Worm (Caenorhabditis elegans) whole organism, L4 larva: ENCODE results near the gene ets-5.
A peak's percentile ranks its signal among the peaks of the same experiment; 100 is the strongest.

Experiments used
- D1046.2 ChIP-seq: fragments of 200-800 bp; sonication (Bioruptor generic); IDR thresholded peaks from 2 replicates; pipeline ENCODE4 v1.3.6; 2022; ENCODE audit warnings: missing genetic modification characterization, missing compliant biosample characterization
- F26F4.8 ChIP-seq: fragments of 200-800 bp; sonication (Bioruptor generic); conservative IDR thresholded peaks from 2 replicates; pipeline ENCODE4 v1.3.6; 2022; ENCODE audit warnings: missing genetic modification characterization, missing compliant biosample characterization
- F44E2.7 ChIP-seq: fragments of 200-800 bp; sonication (Bioruptor generic); IDR thresholded peaks from 2 replicates; pipeline ENCODE4 v2.1.2; 2022; ENCODE audit warnings: missing genetic modification characterization, missing compliant biosample characterization
- T26A8.4 ChIP-seq: fragments of 200-800 bp; sonication (Bioruptor generic); IDR thresholded peaks from 2 replicates; pipeline ENCODE4 v1.3.6; 2022; ENCODE audit warnings: missing genetic modification characterization, missing compliant biosample characterization
- Y48G9A.11 ChIP-seq: fragments of 200-800 bp; sonication (Bioruptor generic); IDR thresholded peaks from 2 replicates; pipeline ENCODE4 v1.3.6; 2022; ENCODE audit warnings: missing genetic modification reagents, missing genetic modification characterization, missing compliant biosample characterization
- Y5F2A.4 ChIP-seq: fragments of 200-800 bp; sonication (Bioruptor generic); optimal IDR thresholded peaks from 2 replicates; lab custom pipeline; 2018; ENCODE audit warnings: mild to moderate bottlenecking, missing genetic modification characterization, missing compliant biosample characterization
- ZK546.5 ChIP-seq, 2 experiments: sonication (generic microtip); optimal IDR thresholded peaks; 2 replicates each; lab custom pipeline; 2017; ENCODE audit warnings: missing biosample characterization in 2 of 2, missing genetic modification characterization in 2 of 2
- aha-1 ChIP-seq: fragments of 150-350 bp; peaks from one replicate; lab custom pipeline; 2014; ENCODE audit warnings: missing biosample characterization, missing genetic modification characterization
- arid-1 ChIP-seq: fragments of 200-800 bp; sonication (Bioruptor generic); conservative IDR thresholded peaks from 2 replicates; pipeline ENCODE4 v1.3.6; 2022; ENCODE audit warnings: missing genetic modification reagents, missing genetic modification characterization, missing compliant biosample characterization
- ceh-28 ChIP-seq: fragments of 150-350 bp; optimal IDR thresholded peaks from 2 replicates; lab custom pipeline; 2014; ENCODE audit warnings: missing biosample characterization, missing genetic modification reagents, missing genetic modification characterization
- ceh-32 ChIP-seq: sonication (generic microtip); optimal IDR thresholded peaks from 2 replicates; lab custom pipeline; 2016; ENCODE audit warnings: mild to moderate bottlenecking, missing genetic modification characterization, missing compliant biosample characterization; ENCODE audit not compliant: poor library complexity
- daf-16 ChIP-seq, 3 experiments: sonication (generic microtip); optimal IDR thresholded peaks; 2 replicates each; lab custom pipeline; 2016 to 2017; ENCODE audit warnings: missing genetic modification characterization in 3 of 3, missing genetic modification reagents in 3 of 3, mild to moderate bottlenecking in 2 of 3, missing compliant biosample characterization in 2 of 3, missing biosample characterization in 1 of 3, moderate library complexity in 1 of 3
- dmd-8 ChIP-seq: fragments of 200-800 bp; sonication (Bioruptor generic); IDR thresholded peaks from 2 replicates; pipeline ENCODE4 v1.3.6; 2022; ENCODE audit warnings: missing genetic modification characterization, missing compliant biosample characterization
- dpl-1 ChIP-seq: fragments of 150-350 bp; optimal IDR thresholded peaks from 2 replicates; lab custom pipeline; 2014; ENCODE audit warnings: missing biosample characterization, missing genetic modification reagents, missing genetic modification characterization
- duxl-1 ChIP-seq: sonication (generic microtip); optimal IDR thresholded peaks from 2 replicates; lab custom pipeline; 2016; ENCODE audit warnings: mild to moderate bottlenecking, missing genetic modification characterization, moderate library complexity, missing compliant biosample characterization; ENCODE audit not compliant: poor library complexity
- dve-1 ChIP-seq: sonication (generic microtip); optimal IDR thresholded peaks from 2 replicates; lab custom pipeline; 2017; ENCODE audit warnings: antibody characterized with exemption, mild to moderate bottlenecking, missing genetic modification characterization, missing compliant biosample characterization; ENCODE audit not compliant: insufficient read depth
- egl-43 ChIP-seq: fragments of 200-800 bp; sonication (Bioruptor generic); IDR thresholded peaks from 2 replicates; pipeline ENCODE4 v1.3.6; 2022; ENCODE audit warnings: missing genetic modification reagents, missing genetic modification characterization, missing compliant biosample characterization
- fkh-10 ChIP-seq: fragments of 150-350 bp; optimal IDR thresholded peaks from 2 replicates; lab custom pipeline; 2014; ENCODE audit warnings: missing biosample characterization, missing genetic modification reagents, missing genetic modification characterization
- hlh-11 ChIP-seq: fragments of 200-800 bp; sonication (Bioruptor generic); optimal IDR thresholded peaks from 2 replicates; lab custom pipeline; 2018; ENCODE audit warnings: mild to moderate bottlenecking, missing genetic modification characterization, missing compliant biosample characterization
- hlh-30 ChIP-seq: sonication (generic microtip); optimal IDR thresholded peaks from 2 replicates; lab custom pipeline; 2017; ENCODE audit warnings: antibody characterized with exemption, mild to moderate bottlenecking, missing genetic modification characterization, missing compliant biosample characterization; ENCODE audit not compliant: insufficient read depth
- lin-38 ChIP-seq: fragments of 200-800 bp; sonication (Bioruptor generic); IDR thresholded peaks from 2 replicates; pipeline ENCODE4 v1.3.6; 2022; ENCODE audit warnings: missing genetic modification reagents, missing genetic modification characterization, missing compliant biosample characterization
- lin-39 ChIP-seq: fragments of 150-350 bp; optimal IDR thresholded peaks from 2 replicates; lab custom pipeline; 2014; ENCODE audit warnings: missing biosample characterization, missing genetic modification reagents, missing genetic modification characterization
- lsy-2 ChIP-seq, 2 experiments: fragments of 150-350 bp in 1 of 2; sonication (generic microtip) in 1 of 2; optimal IDR thresholded peaks; 2 replicates each; lab custom pipeline; 2014 to 2017; ENCODE audit warnings: missing biosample characterization in 2 of 2, missing genetic modification characterization in 2 of 2
- madf-9 ChIP-seq: fragments of 200-800 bp; sonication (Bioruptor generic); conservative IDR thresholded peaks from 2 replicates; pipeline ENCODE4 v1.3.6; 2022; ENCODE audit warnings: missing genetic modification reagents, missing genetic modification characterization, missing compliant biosample characterization
- mdt-29 ChIP-seq: fragments of 200-800 bp; sonication (Bioruptor generic); IDR thresholded peaks from 2 replicates; pipeline ENCODE4 v1.3.6; 2022; ENCODE audit warnings: missing genetic modification reagents, missing genetic modification characterization, missing compliant biosample characterization
- mxl-2 ChIP-seq: fragments of 200-800 bp; sonication (Bioruptor generic); conservative IDR thresholded peaks from 2 replicates; pipeline ENCODE4 v1.3.6; 2022; ENCODE audit warnings: missing genetic modification reagents, missing genetic modification characterization, missing compliant biosample characterization
- nhr-11 ChIP-seq: fragments of 150-350 bp; optimal IDR thresholded peaks from 2 replicates; lab custom pipeline; 2014; ENCODE audit warnings: missing biosample characterization, missing genetic modification characterization
- nhr-25 ChIP-seq: sonication (generic microtip); optimal IDR thresholded peaks from 2 replicates; lab custom pipeline; 2017; ENCODE audit warnings: missing genetic modification characterization, mild to moderate bottlenecking, missing compliant biosample characterization, antibody characterized with exemption, moderate library complexity, borderline replicate concordance; ENCODE audit not compliant: insufficient read depth
- nhr-28 ChIP-seq: fragments of 150-350 bp; optimal IDR thresholded peaks from 2 replicates; lab custom pipeline; 2014; ENCODE audit warnings: missing biosample characterization, missing genetic modification characterization
- nhr-41 ChIP-seq: fragments of 200-800 bp; sonication (Bioruptor generic); IDR thresholded peaks from 2 replicates; pipeline ENCODE4 v1.3.6; 2022; ENCODE audit warnings: missing genetic modification reagents, missing genetic modification characterization, missing compliant biosample characterization
- nhr-77 ChIP-seq: fragments of 150-350 bp; optimal IDR thresholded peaks from 2 replicates; lab custom pipeline; 2014; ENCODE audit warnings: missing biosample characterization, missing genetic modification characterization
- pha-4 ChIP-seq, 2 experiments: fragments of 150-350 bp in 1 of 2; fragments of 200-800 bp in 1 of 2; sonication (Bioruptor generic) in 1 of 2; IDR thresholded peaks in 1 of 2; optimal IDR thresholded peaks in 1 of 2; 2 replicates each; pipeline versions ENCODE4 v1.3.6 to Lab custom; 2014 to 2022; ENCODE audit warnings: missing genetic modification characterization in 2 of 2, missing genetic modification reagents in 2 of 2, missing biosample characterization in 1 of 2, missing compliant biosample characterization in 1 of 2
- php-3 ChIP-seq: fragments of 200-800 bp; sonication (Bioruptor generic); IDR thresholded peaks from 2 replicates; pipeline ENCODE4 v1.3.6; 2022; ENCODE audit warnings: missing genetic modification reagents, missing genetic modification characterization, missing compliant biosample characterization
- pqm-1 ChIP-seq: sonication (generic microtip); optimal IDR thresholded peaks from 2 replicates; lab custom pipeline; 2017; ENCODE audit warnings: missing biosample characterization, missing genetic modification characterization
- saeg-2 ChIP-seq: fragments of 200-800 bp; sonication (Bioruptor generic); IDR thresholded peaks from 2 replicates; pipeline ENCODE4 v1.3.6; 2022; ENCODE audit warnings: missing genetic modification reagents, missing genetic modification characterization, missing compliant biosample characterization
- snpc-1.2 ChIP-seq: fragments of 200-800 bp; sonication (Bioruptor generic); IDR thresholded peaks from 2 replicates; pipeline ENCODE4 v1.3.6; 2022; ENCODE audit warnings: missing genetic modification reagents, missing genetic modification characterization, missing compliant biosample characterization
- snpc-4 ChIP-seq: fragments of 150-350 bp; optimal IDR thresholded peaks from 2 replicates; lab custom pipeline; 2014; ENCODE audit warnings: missing biosample characterization, missing genetic modification characterization
- spr-3 ChIP-seq: fragments of 200-800 bp; sonication (Bioruptor generic); optimal IDR thresholded peaks from 2 replicates; lab custom pipeline; 2018; ENCODE audit warnings: mild to moderate bottlenecking, missing genetic modification characterization, missing compliant biosample characterization
- unc-130 ChIP-seq: sonication (generic microtip); optimal IDR thresholded peaks from 2 replicates; lab custom pipeline; 2016; ENCODE audit warnings: missing genetic modification reagents, missing genetic modification characterization, missing compliant biosample characterization
- unc-39 ChIP-seq: sonication (generic microtip); optimal IDR thresholded peaks from 2 replicates; lab custom pipeline; 2017; ENCODE audit warnings: missing biosample characterization, missing genetic modification characterization
- unc-62 ChIP-seq, 3 experiments: fragments of 150-350 bp in 1 of 3; sonication (generic microtip); optimal IDR thresholded peaks in 2 of 3; peaks in 1 of 3; 1 replicate in 1 of 3; 2 replicates in 2 of 3; lab custom pipeline; 2014 to 2017; ENCODE audit warnings: missing biosample characterization in 3 of 3, missing genetic modification characterization in 3 of 3, missing genetic modification reagents in 3 of 3, missing genotype in 1 of 3
- vab-7 ChIP-seq: fragments of 200-800 bp; sonication (Bioruptor generic); IDR thresholded peaks from 2 replicates; pipeline ENCODE4 v1.3.6; 2022; ENCODE audit warnings: missing genetic modification reagents, missing genetic modification characterization, missing compliant biosample characterization
- zfp-2 ChIP-seq: sonication (generic microtip); optimal IDR thresholded peaks from 2 replicates; lab custom pipeline; 2016; ENCODE audit warnings: mild to moderate bottlenecking, missing genetic modification characterization, missing compliant biosample characterization
- zip-11 ChIP-seq: fragments of 200-800 bp; sonication (Bioruptor generic); IDR thresholded peaks from 2 replicates; pipeline ENCODE4 v1.3.6; 2022; ENCODE audit warnings: missing genetic modification characterization, missing compliant biosample characterization
- ztf-11 ChIP-seq: fragments of 150-350 bp; optimal IDR thresholded peaks from 2 replicates; lab custom pipeline; 2014; ENCODE audit warnings: missing biosample characterization, missing genetic modification characterization
- ztf-7 ChIP-seq: fragments of 150-350 bp; optimal IDR thresholded peaks from 2 replicates; lab custom pipeline; 2014; ENCODE audit warnings: missing biosample characterization, missing genetic modification characterization

The ets-5 gene

ce11 chrX:5066570-5066969 is 17.8 kb downstream of the ets-5 start:
- TF ChIP-seq aha-1 (tag; lab: Kevin White, UChicago), result peak; percentile 56
- TF ChIP-seq vab-7 (GFP tag; lab: Robert Waterston, UW), result no peak
- no peak for TF ChIP-seq ceh-32 (tag; lab: Kevin White, UChicago)
- TF ChIP-seq nhr-28 (tag; lab: Kevin White, UChicago), result no peak
- TF ChIP-seq F44E2.7 (GFP tag; lab: Robert Waterston, UW), result no peak

ce11 chrX:5063750-5064652 is 20.3 kb downstream of the ets-5 start, which contains the start of gene C24H10.2:
Gene C24H10.2, plus strand, starts transcription at chrX:5064602.
- TF ChIP-seq saeg-2, result no peak
- TF ChIP-seq daf-16 (GFP tag; optimal IDR thresholded peaks at IDR 0.05; lab: Kevin White, UChicago), result peak; percentile 23 to 25
- TF ChIP-seq daf-16 (tag; optimal IDR thresholded peaks at IDR 0.05; lab: Kevin White, UChicago), result peak; percentile 79
- TF ChIP-seq ZK546.5 (tag; optimal IDR thresholded peaks at IDR 0.05; lab: Kevin White, UChicago), result no peak
- TF ChIP-seq nhr-41 (GFP tag; lab: Robert Waterston, UW), result no peak
- peak; percentile 41 for TF ChIP-seq hlh-30 (tag; lab: Kevin White, UChicago)
- no peak for TF ChIP-seq D1046.2 (GFP tag; lab: Robert Waterston, UW)
- TF ChIP-seq pqm-1 (tag; lab: Kevin White, UChicago), result peak; percentile 9
- no peak for TF ChIP-seq Y5F2A.4 (GFP tag; lab: Kevin White, UChicago)
- TF ChIP-seq dve-1 (tag; lab: Kevin White, UChicago), result peak; percentile 17
- TF ChIP-seq unc-62 (GFP tag; optimal IDR thresholded peaks at IDR 0.05 in 1 of 2; lab: Kevin White, UChicago), result no peak
- TF ChIP-seq unc-62 (tag; optimal IDR thresholded peaks at IDR 0.05; lab: Kevin White, UChicago), result no peak
- TF ChIP-seq T26A8.4 (GFP tag; lab: Robert Waterston, UW), result no peak
- peak; percentile 8 for TF ChIP-seq nhr-77 (tag; lab: Kevin White, UChicago)
- no peak for TF ChIP-seq pha-4 (GFP tag; IDR thresholded peaks at IDR 0.05; lab: Robert Waterston, UW)
- TF ChIP-seq pha-4 (tag; optimal IDR thresholded peaks at IDR 0.05; lab: Kevin White, UChicago), result no peak
- TF ChIP-seq ztf-11 (tag; lab: Kevin White, UChicago), result no peak
- no peak for TF ChIP-seq dpl-1 (GFP tag; lab: Kevin White, UChicago)
- TF ChIP-seq unc-130 (GFP tag; lab: Kevin White, UChicago), result no peak
- no peak for TF ChIP-seq nhr-25 (tag; lab: Kevin White, UChicago)
- no peak for TF ChIP-seq snpc-1.2 (GFP tag; lab: Robert Waterston, UW)
- no peak for TF ChIP-seq zfp-2
- peak; percentile 5; the same call in 1 of the 2 replicates for TF ChIP-seq php-3
- TF ChIP-seq egl-43 (GFP tag; lab: Robert Waterston, UW), result no peak
- TF ChIP-seq ztf-7, result no peak
- TF ChIP-seq nhr-11, result no peak
- peak; percentile 86 for TF ChIP-seq hlh-11 (tag; lab: Kevin White, UChicago)
- no peak for TF ChIP-seq mxl-2 (GFP tag; lab: Robert Waterston, UW)
- TF ChIP-seq lin-39 (tag; lab: Kevin White, UChicago), result no peak
- peak; percentile 51 for TF ChIP-seq lin-38 (GFP tag; lab: Robert Waterston, UW)
- no peak for TF ChIP-seq arid-1 (GFP tag; lab: Robert Waterston, UW)
- TF ChIP-seq mdt-29, result no peak
- no peak for TF ChIP-seq dmd-8 (GFP tag; lab: Robert Waterston, UW)
- no peak for TF ChIP-seq madf-9
- no peak for TF ChIP-seq zip-11 (GFP tag; lab: Robert Waterston, UW)
- TF ChIP-seq Y48G9A.11 (GFP tag; lab: Robert Waterston, UW), result no peak
- no peak for TF ChIP-seq F26F4.8 (GFP tag; lab: Robert Waterston, UW)
- TF ChIP-seq snpc-4, result no peak
- TF ChIP-seq duxl-1 (tag; lab: Kevin White, UChicago), result no peak
- TF ChIP-seq fkh-10, result no peak
- TF ChIP-seq ceh-28 (tag; lab: Kevin White, UChicago), result peak; percentile 11
- no peak for TF ChIP-seq unc-39 (tag; lab: Kevin White, UChicago)
- TF ChIP-seq spr-3 (GFP tag; lab: Kevin White, UChicago), result no peak
- TF ChIP-seq lsy-2 (tag; optimal IDR thresholded peaks at IDR 0.05; lab: Kevin White, UChicago), result peak; percentile 50 to 54
